Fruit fly (Drosophila melanogaster): Measurements from ENCODE around the gene CG42327.

CG42327 gene

dm6 chr3R:11663441-11663840 lies 7.5 kb downstream of the CG42327 start:
- TF ChIP-seq svp (GFP tag) (no peak), Eip78C (GFP tag) (peak; percentile 69), Met (GFP tag; optimal IDR thresholded peaks at IDR 0.05) (no peak), CG15336 (GFP tag; IDR thresholded peaks at IDR 0.05) (0 out of 2 replicates have a peak, but pooled peaks have one; percentile 17), spab (GFP tag; optimal IDR thresholded peaks at IDR 0.05) (peak; percentile 10), CG3032 (tag; optimal IDR thresholded peaks at IDR 0.05) (peak; percentile 26), salr (GFP tag; optimal IDR thresholded peaks at IDR 0.05) (no peak), CG10631 (GFP tag; optimal IDR thresholded peaks at IDR 0.05) (no peak), CG3919 (GFP tag; optimal IDR thresholded peaks at IDR 0.05) (peak; percentile 33), pdm3 (GFP tag; optimal IDR thresholded peaks at IDR 0.05) (peak; percentile 29), CG34406 (GFP tag; optimal IDR thresholded peaks at IDR 0.05) (peak; percentile 3), CG8119 (GFP tag; IDR thresholded peaks at IDR 0.05) (no peak), ss (GFP tag; optimal IDR thresholded peaks at IDR 0.05) (peak in 1 of 2 experiments; percentile 37), OdsH (GFP tag; optimal IDR thresholded peaks at IDR 0.05) (peak; percentile 15), CG10669 (GFP tag; optimal IDR thresholded peaks at IDR 0.05) (peak; percentile 15)

- TF ChIP-seq pdm3 (GFP tag; optimal IDR thresholded peaks at IDR 0.05) (peak; percentile 1), Eip78C (GFP tag) (peak; percentile 58), CG11762 (GFP tag; optimal IDR thresholded peaks at IDR 0.05; ENCODE audit: insufficient read depth) (no peak), net (GFP tag; optimal IDR thresholded peaks at IDR 0.05) (no peak), esn (GFP tag; optimal IDR thresholded peaks at IDR 0.05) (peak; percentile 34), cyc (GFP tag; optimal IDR thresholded peaks at IDR 0.05) (peak; percentile 13), CG3919 (GFP tag; optimal IDR thresholded peaks at IDR 0.05) (no peak)
These were observed 9.6 kb downstream of the CG42327 start for dm6 chr3R:11665508-11665907.

dm6 chr3R:11665925-11666687 lies 10.2 kb downstream of the CG42327 start:
- TF ChIP-seq Eip93F (GFP tag; optimal IDR thresholded peaks at IDR 0.05): peak; percentile 65
- TF ChIP-seq Eip78C (GFP tag): peak; percentile 7
- TF ChIP-seq fkh (GFP tag; optimal IDR thresholded peaks at IDR 0.05): peak; percentile 65
- no peak for TF ChIP-seq Sox15 (GFP tag; optimal IDR thresholded peaks at IDR 0.05)
- TF ChIP-seq vri (GFP tag; optimal IDR thresholded peaks at IDR 0.05): peak; percentile 51
- no peak for TF ChIP-seq Ets21C (GFP tag; optimal IDR thresholded peaks at IDR 0.05)
- peak; percentile 91 for TF ChIP-seq svp (GFP tag)

dm6 chr3R:11669017-11669953 lies 13.3 kb downstream of the CG42327 start:
- TF ChIP-seq CG8632 (GFP tag; optimal IDR thresholded peaks at IDR 0.05): no peak
- TF ChIP-seq Met (GFP tag; optimal IDR thresholded peaks at IDR 0.05): no peak
- TF ChIP-seq Eip78C (GFP tag): peak; percentile 58
- no peak for TF ChIP-seq dsx (GFP tag; optimal IDR thresholded peaks at IDR 0.05; ENCODE audit: poor library complexity, severe bottlenecking)
- no peak for TF ChIP-seq CG11902 (GFP tag; optimal IDR thresholded peaks at IDR 0.05)
- TF ChIP-seq OdsH (GFP tag; optimal IDR thresholded peaks at IDR 0.05): no peak
- TF ChIP-seq CG6808 (GFP tag; optimal IDR thresholded peaks at IDR 0.05): no peak
- TF ChIP-seq vri (GFP tag; optimal IDR thresholded peaks at IDR 0.05): peak; percentile 62
- no peak for TF ChIP-seq Smox (GFP tag; optimal IDR thresholded peaks at IDR 0.05)
- no peak for TF ChIP-seq CG1621 (tag; optimal IDR thresholded peaks at IDR 0.05)
- TF ChIP-seq ss (GFP tag; optimal IDR thresholded peaks at IDR 0.05): no peak
- TF ChIP-seq CG3919 (GFP tag; optimal IDR thresholded peaks at IDR 0.05): peak; percentile 34
- no peak for TF ChIP-seq achi (GFP tag; optimal IDR thresholded peaks at IDR 0.05)
- no peak for TF ChIP-seq CG6792 (GFP tag; optimal IDR thresholded peaks at IDR 0.05)
- no peak for TF ChIP-seq fd85E (GFP tag; optimal IDR thresholded peaks at IDR 0.05)
- TF ChIP-seq dac (GFP tag; optimal IDR thresholded peaks at IDR 0.05): no peak
- no peak for TF ChIP-seq CG7368 (GFP tag; optimal IDR thresholded peaks at IDR 0.05)
- no peak for TF ChIP-seq Sox102F (GFP tag; optimal IDR thresholded peaks at IDR 0.05)
- TF ChIP-seq CG15336 (GFP tag; IDR thresholded peaks at IDR 0.05): no peak
- TF ChIP-seq svp (GFP tag): no peak
